Fruit fly (Drosophila melanogaster) whole organism, embryonic: Measurements from ENCODE around the gene scramb2.
A peak's percentile ranks its signal among the peaks of the same experiment; 100 is the strongest.

Experiments used
- Atf6 ChIP-seq: fragments of 200-800 bp; sonication (Bioruptor generic); IDR thresholded peaks from 2 replicates; pipeline ENCODE4 v1.3.6; 2022; ENCODE audit warnings: missing biosample characterization, missing genetic modification characterization
- Awh ChIP-seq: fragments of 200-800 bp; sonication (Bioruptor generic); IDR thresholded peaks from 2 replicates; pipeline ENCODE4, ENCODE4 v1.3.6; 2022; ENCODE audit warnings: missing biosample characterization, missing genetic modification characterization
- CG10267 ChIP-seq: fragments of 200-800 bp; sonication (Bioruptor generic); optimal IDR thresholded peaks from 2 replicates; lab custom pipeline; 2018; ENCODE audit warnings: missing biosample characterization, mild to moderate bottlenecking, missing genetic modification characterization, moderate library complexity
- CG10431 ChIP-seq: fragments of 200-800 bp; sonication (Bioruptor generic); optimal IDR thresholded peaks from 3 replicates; lab custom pipeline; 2018; ENCODE audit warnings: missing biosample characterization, mild to moderate bottlenecking, missing genetic modification characterization
- CG11723 ChIP-seq: fragments of 200-800 bp; sonication (Bioruptor generic); optimal IDR thresholded peaks from 2 replicates; lab custom pipeline; 2017; ENCODE audit warnings: missing biosample characterization, mild to moderate bottlenecking, missing genetic modification characterization
- CG12104 ChIP-seq: fragments of 200-800 bp; sonication (Bioruptor generic); optimal IDR thresholded peaks from 3 replicates; lab custom pipeline; 2016; ENCODE audit warnings: missing biosample characterization, missing genetic modification characterization
- CG12299 ChIP-seq: fragments of 200-800 bp; sonication (Bioruptor generic); optimal IDR thresholded peaks from 2 replicates; lab custom pipeline; 2018; ENCODE audit warnings: missing biosample characterization, mild to moderate bottlenecking, missing genetic modification characterization
- CG15073 ChIP-seq: fragments of 200-800 bp; sonication (Bioruptor generic); optimal IDR thresholded peaks from 2 replicates; lab custom pipeline; 2016; ENCODE audit warnings: missing biosample characterization, missing genetic modification characterization
- CG31224 ChIP-seq: fragments of 200-800 bp; sonication (Bioruptor generic); IDR thresholded peaks from 2 replicates; pipeline ENCODE4 v1.3.6; 2022; ENCODE audit warnings: missing biosample characterization, missing genetic modification characterization
- CG32767 ChIP-seq: fragments of 200-800 bp; sonication (Bioruptor generic); IDR thresholded peaks from 2 replicates; pipeline ENCODE4 v1.3.6; 2022; ENCODE audit warnings: missing biosample characterization, missing genetic modification characterization
- CG3407 ChIP-seq: fragments of 200-800 bp; sonication (Bioruptor generic); optimal IDR thresholded peaks from 2 replicates; lab custom pipeline; 2018; ENCODE audit warnings: missing biosample characterization, mild to moderate bottlenecking, missing genetic modification characterization
- CG4282 ChIP-seq: fragments of 200-800 bp; sonication (Bioruptor generic); optimal IDR thresholded peaks from 2 replicates; lab custom pipeline; 2016; ENCODE audit warnings: missing biosample characterization, missing genetic modification characterization
- CG4360 ChIP-seq: fragments of 200-800 bp; sonication (Bioruptor generic); IDR thresholded peaks from 2 replicates; pipeline ENCODE4 v1.3.6; 2022; ENCODE audit warnings: missing biosample characterization, missing genetic modification characterization
- CG4404 ChIP-seq: fragments of 200-800 bp; sonication (Bioruptor generic); IDR thresholded peaks from 2 replicates; pipeline ENCODE4 v1.3.6; 2022; ENCODE audit warnings: missing biosample characterization, missing genetic modification characterization
- CG4820 ChIP-seq: fragments of 200-800 bp; sonication (Bioruptor generic); optimal IDR thresholded peaks from 3 replicates; lab custom pipeline; 2016; ENCODE audit warnings: missing biosample characterization, missing genetic modification characterization
- CG5245 ChIP-seq: fragments of 200-800 bp; sonication (Bioruptor generic); optimal IDR thresholded peaks from 3 replicates; lab custom pipeline; 2016; ENCODE audit warnings: missing biosample characterization, missing genetic modification characterization
- CG7357 ChIP-seq: fragments of 200-800 bp; sonication (Bioruptor generic); IDR thresholded peaks from 3 replicates; pipeline ENCODE4 v1.3.6; 2022; ENCODE audit warnings: missing biosample characterization, missing genetic modification characterization
- CG7963 ChIP-seq: fragments of 200-800 bp; sonication (Bioruptor generic); IDR thresholded peaks from 3 replicates; pipeline ENCODE4 v1.3.6; 2022; ENCODE audit warnings: missing biosample characterization, missing genetic modification characterization; ENCODE audit not compliant: partially characterized antibody
- CG8924 ChIP-seq: fragments of 200-800 bp; optimal IDR thresholded peaks from 3 replicates; lab custom pipeline; 2019; ENCODE audit warnings: missing biosample characterization, mild to moderate bottlenecking, missing genetic modification characterization, moderate library complexity
- CG9437 ChIP-seq: fragments of 200-800 bp; sonication (Bioruptor generic); optimal IDR thresholded peaks from 2 replicates; lab custom pipeline; 2018; ENCODE audit warnings: missing biosample characterization, mild to moderate bottlenecking, missing genetic modification characterization
- CoRest ChIP-seq: fragments of 200-800 bp; sonication (Bioruptor generic); optimal IDR thresholded peaks from 3 replicates; lab custom pipeline; 2018; ENCODE audit warnings: missing biosample characterization, mild to moderate bottlenecking, missing genetic modification characterization, moderate library complexity
- D19B ChIP-seq: fragments of 200-800 bp; sonication (Bioruptor generic); optimal IDR thresholded peaks from 2 replicates; lab custom pipeline; 2017; ENCODE audit warnings: missing biosample characterization, mild to moderate bottlenecking, missing genetic modification characterization
- Dad ChIP-seq: fragments of 200-800 bp; sonication (Bioruptor generic); optimal IDR thresholded peaks from 3 replicates; lab custom pipeline; 2016; ENCODE audit warnings: missing biosample characterization, missing genetic modification characterization
- Eip74EF ChIP-seq, 2 experiments: fragments of 200-800 bp in 1 of 2; fragments of >200 bp in 1 of 2; sonication (Bioruptor generic) in 1 of 2; optimal IDR thresholded peaks; 2 replicates each; lab custom pipeline; 2017 to 2019; ENCODE audit warnings: missing biosample characterization in 2 of 2, missing genetic modification characterization in 2 of 2, mild to moderate bottlenecking in 1 of 2, moderate library complexity in 1 of 2
- Ets97D ChIP-seq: fragments of 200-800 bp; sonication (Bioruptor generic); optimal IDR thresholded peaks from 3 replicates; lab custom pipeline; 2016; ENCODE audit warnings: missing biosample characterization, missing genetic modification characterization
- H15 ChIP-seq: fragments of 200-800 bp; sonication (Bioruptor generic); IDR thresholded peaks from 3 replicates; pipeline ENCODE4 v1.3.6; 2022; ENCODE audit warnings: missing biosample characterization, missing genetic modification characterization
- Hmr ChIP-seq: fragments of 200-800 bp; sonication (Bioruptor generic); optimal IDR thresholded peaks from 3 replicates; lab custom pipeline; 2017; ENCODE audit warnings: mild to moderate bottlenecking, missing biosample characterization, missing genetic modification reagents, missing genetic modification characterization
- Hmx ChIP-seq: fragments of 200-800 bp; sonication (Bioruptor generic); optimal IDR thresholded peaks from 2 replicates; lab custom pipeline; 2016; ENCODE audit warnings: missing biosample characterization, missing genetic modification characterization
- Poxn ChIP-seq: fragments of 200-800 bp; sonication (Bioruptor generic); IDR thresholded peaks from 2 replicates; pipeline ENCODE4 v1.3.6; 2022; ENCODE audit warnings: missing biosample characterization, missing genetic modification characterization
- Sry-β ChIP-seq: fragments of 200-800 bp; sonication (Bioruptor generic); optimal IDR thresholded peaks from 2 replicates; lab custom pipeline; 2018; ENCODE audit warnings: missing biosample characterization, mild to moderate bottlenecking, missing genetic modification characterization, moderate library complexity
- Usf ChIP-seq: fragments of 200-800 bp; sonication (Bioruptor generic); optimal IDR thresholded peaks from 2 replicates; lab custom pipeline; 2017; ENCODE audit warnings: missing genotype, missing biosample characterization, missing genetic modification characterization
- abd-A ChIP-seq: fragments of 200-800 bp; sonication (Bioruptor generic); optimal IDR thresholded peaks from 3 replicates; lab custom pipeline; 2019; ENCODE audit warnings: missing biosample characterization, mild to moderate bottlenecking, missing genetic modification characterization, moderate library complexity
- az2 ChIP-seq: fragments of 200-800 bp; sonication (Bioruptor generic); optimal IDR thresholded peaks from 3 replicates; lab custom pipeline; 2016; ENCODE audit warnings: missing biosample characterization, missing genetic modification characterization
- bigmax ChIP-seq: fragments of 200-800 bp; sonication (Bioruptor generic); optimal IDR thresholded peaks from 2 replicates; lab custom pipeline; 2018; ENCODE audit warnings: missing biosample characterization, mild to moderate bottlenecking, missing genetic modification characterization
- cas ChIP-seq: fragments of 200-800 bp; sonication (Bioruptor generic); IDR thresholded peaks from 2 replicates; pipeline ENCODE4 v1.3.6; 2022; ENCODE audit warnings: missing biosample characterization, missing genetic modification characterization
- disco-r ChIP-seq: fragments of 200-800 bp; sonication (Bioruptor generic); optimal IDR thresholded peaks from 2 replicates; lab custom pipeline; 2016; ENCODE audit warnings: missing biosample characterization, missing genetic modification characterization
- dmrt11E ChIP-seq: fragments of 200-800 bp; sonication (Bioruptor generic); optimal IDR thresholded peaks from 3 replicates; lab custom pipeline; 2018; ENCODE audit warnings: missing biosample characterization, mild to moderate bottlenecking, missing genetic modification characterization, moderate library complexity
- esg ChIP-seq: fragments of 200-800 bp; sonication (Bioruptor generic); conservative IDR thresholded peaks from 2 replicates; pipeline ENCODE4 v1.3.6; 2022; ENCODE audit warnings: missing biosample characterization, missing genetic modification characterization
- fd64A ChIP-seq: fragments of 200-800 bp; sonication (Bioruptor generic); optimal IDR thresholded peaks from 3 replicates; lab custom pipeline; 2018; ENCODE audit warnings: missing biosample characterization, mild to moderate bottlenecking, missing genetic modification characterization
- gro ChIP-seq: fragments of 200-800 bp; sonication (Bioruptor generic); optimal IDR thresholded peaks from 2 replicates; lab custom pipeline; 2016; ENCODE audit warnings: missing biosample characterization, missing genetic modification characterization
- insv ChIP-seq, 2 experiments: fragments of 200-800 bp; sonication (Bioruptor generic); optimal IDR thresholded peaks; 3 replicates each; lab custom pipeline; 2016 to 2018; ENCODE audit warnings: missing biosample characterization in 2 of 2, missing genetic modification characterization in 2 of 2
- lola ChIP-seq, 3 experiments: fragments of >200 bp in 2 of 3; fragments of 200-800 bp in 1 of 3; sonication (Bioruptor generic) in 1 of 3; optimal IDR thresholded peaks; 2 replicates each; lab custom pipeline; 2017 to 2019; ENCODE audit warnings: missing biosample characterization in 3 of 3, missing genetic modification characterization in 3 of 3, mild to moderate bottlenecking in 1 of 3, moderate library complexity in 1 of 3
- nerfin-2 ChIP-seq: fragments of 200-800 bp; sonication (Bioruptor generic); IDR thresholded peaks from 2 replicates; pipeline ENCODE4 v1.3.6; 2022; ENCODE audit warnings: missing biosample characterization, missing genetic modification characterization; ENCODE audit not compliant: partially characterized antibody
- nom ChIP-seq: fragments of 200-800 bp; sonication (Bioruptor generic); optimal IDR thresholded peaks from 2 replicates; lab custom pipeline; 2017; ENCODE audit warnings: missing biosample characterization, missing genetic modification characterization, mild to moderate bottlenecking, moderate library complexity, missing genetic modification reagents
- p53 ChIP-seq: fragments of 200-800 bp; sonication (Bioruptor generic); optimal IDR thresholded peaks from 2 replicates; lab custom pipeline; 2016; ENCODE audit warnings: missing biosample characterization, missing genetic modification characterization
- scrt ChIP-seq: fragments of 200-800 bp; sonication (Bioruptor generic); optimal IDR thresholded peaks from 2 replicates; lab custom pipeline; 2018; ENCODE audit warnings: missing biosample characterization, mild to moderate bottlenecking, missing genetic modification characterization, moderate library complexity
- sob ChIP-seq: fragments of 200-800 bp; sonication (Bioruptor generic); IDR thresholded peaks from 2 replicates; pipeline ENCODE4 v1.3.6; 2022; ENCODE audit warnings: missing biosample characterization, missing genetic modification characterization
- sug ChIP-seq: fragments of 200-800 bp; optimal IDR thresholded peaks from 2 replicates; lab custom pipeline; 2019; ENCODE audit warnings: missing biosample characterization, mild to moderate bottlenecking, missing genetic modification characterization, moderate library complexity

The scramb2 gene

DNA sequence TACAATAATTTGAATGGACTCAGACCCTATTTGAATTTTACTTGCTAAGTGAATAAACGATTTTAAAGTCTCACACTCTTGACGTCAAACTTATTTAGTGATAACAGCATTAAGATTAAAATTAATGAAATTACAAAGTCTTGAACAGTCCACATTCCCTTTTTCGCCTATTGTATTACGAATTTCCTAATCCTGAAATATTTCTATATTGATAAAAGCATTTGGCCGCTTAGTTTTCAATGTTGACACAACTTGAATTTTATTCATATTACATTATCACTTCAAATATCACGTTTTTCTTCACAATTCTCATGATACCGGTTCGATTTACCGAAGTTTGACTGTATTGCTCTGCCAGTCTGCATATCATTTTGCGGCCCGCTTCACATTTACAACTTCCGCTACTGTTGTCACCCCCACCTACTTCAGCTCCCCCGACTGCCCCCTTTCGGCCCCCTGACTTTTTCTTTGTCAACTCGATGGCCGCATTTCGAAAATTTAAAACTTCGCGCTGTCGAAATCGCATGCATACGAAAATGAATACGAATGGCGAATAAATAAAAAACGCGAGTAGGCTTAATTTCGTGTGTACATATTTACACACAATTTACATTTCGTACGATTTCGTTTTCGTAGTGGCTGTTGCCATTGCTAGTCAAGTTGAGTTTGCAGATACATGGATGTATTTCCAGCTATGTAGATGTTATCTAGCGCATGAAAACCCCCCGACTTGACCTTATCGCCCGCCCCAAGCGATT is 32.0 kb upstream of the scramb2 start:
- TF ChIP-seq bigmax (GFP tag; lab: Kevin White, UChicago) (no peak), disco-r (GFP tag; lab: Kevin White, UChicago) (no peak), p53 (GFP tag; lab: Kevin White, UChicago) (no peak), CG12104 (GFP tag; lab: Kevin White, UChicago) (peak; percentile 22), CG5245 (GFP tag; lab: Kevin White, UChicago) (no peak), dmrt11E (tag; lab: Kevin White, UChicago) (no peak), Dad (GFP tag; lab: Kevin White, UChicago) (no peak), CG12299 (tag; lab: Kevin White, UChicago) (peak; percentile 21), CoRest (tag; lab: Kevin White, UChicago) (peak; percentile 69), Ets97D (GFP tag; lab: Kevin White, UChicago) (no peak), Atf6 (0 out of 2 replicates have a peak, but pooled peaks have one; percentile 44), D19B (GFP tag; lab: Kevin White, UChicago) (no peak), CG4360 (GFP tag; lab: Robert Waterston, UW) (no peak), CG9437 (peak; percentile 36), sug (tag; lab: Kevin White, UChicago) (peak; percentile 25), Eip74EF (GFP tag; optimal IDR thresholded peaks at IDR 0.05; lab: Kevin White, UChicago) (peak; percentile 21 to 86), scrt (GFP tag; lab: Kevin White, UChicago) (peak; percentile 32), nom (GFP tag; lab: Kevin White, UChicago) (no peak), gro (no peak), CG11723 (GFP tag; lab: Kevin White, UChicago) (peak; percentile 31), CG3407 (GFP tag; lab: Kevin White, UChicago) (peak; percentile 33), CG10431 (GFP tag; lab: Kevin White, UChicago) (no peak), Usf (GFP tag; lab: Kevin White, UChicago) (no peak), CG4282 (GFP tag; lab: Kevin White, UChicago) (no peak), CG31224 (no peak; the same call in 1 of the 2 replicates), nerfin-2 (GFP tag; lab: Robert Waterston, UW) (no peak), CG4820 (peak; percentile 7), CG7357 (GFP tag; lab: Robert Waterston, UW) (0 out of 3 replicates have a peak, but pooled peaks have one; percentile 15), Hmr (peak; percentile 69), abd-A (tag; lab: Kevin White, UChicago) (peak; percentile 88), CG4404 (no peak), Awh (GFP tag; lab: Robert Waterston, UW) (peak; percentile 53; the same call in 1 of the 2 replicates), CG7963 (GFP tag; lab: Robert Waterston, UW) (no peak), CG15073 (no peak), Poxn (GFP tag; lab: Robert Waterston, UW) (no peak), Hmx (GFP tag; lab: Kevin White, UChicago) (peak; percentile 19), fd64A (GFP tag; lab: Kevin White, UChicago) (no peak), Sry-β (no peak), lola (GFP tag; optimal IDR thresholded peaks at IDR 0.05; lab: Kevin White, UChicago) (peak in 1 of 3 experiments; percentile 0), CG10267 (tag; lab: Kevin White, UChicago) (peak; percentile 20), esg (GFP tag; lab: Robert Waterston, UW) (peak; percentile 14; the same call in 1 of the 2 replicates), CG8924 (tag; lab: Kevin White, UChicago) (peak; percentile 34), CG32767 (GFP tag; lab: Robert Waterston, UW) (0 out of 2 replicates have a peak, but pooled peaks have one; percentile 12), az2 (GFP tag; lab: Kevin White, UChicago) (peak; percentile 24), sob (GFP tag; lab: Robert Waterston, UW) (0 out of 2 replicates have a peak, but pooled peaks have one; percentile 23), H15 (GFP tag; lab: Robert Waterston, UW) (no peak), insv (GFP tag; optimal IDR thresholded peaks at IDR 0.05; lab: Kevin White, UChicago) (no peak), cas (GFP tag; lab: Robert Waterston, UW) (no peak)
